Worm (Caenorhabditis elegans): ENCODE data around the gene dnj-22.

DNA sequence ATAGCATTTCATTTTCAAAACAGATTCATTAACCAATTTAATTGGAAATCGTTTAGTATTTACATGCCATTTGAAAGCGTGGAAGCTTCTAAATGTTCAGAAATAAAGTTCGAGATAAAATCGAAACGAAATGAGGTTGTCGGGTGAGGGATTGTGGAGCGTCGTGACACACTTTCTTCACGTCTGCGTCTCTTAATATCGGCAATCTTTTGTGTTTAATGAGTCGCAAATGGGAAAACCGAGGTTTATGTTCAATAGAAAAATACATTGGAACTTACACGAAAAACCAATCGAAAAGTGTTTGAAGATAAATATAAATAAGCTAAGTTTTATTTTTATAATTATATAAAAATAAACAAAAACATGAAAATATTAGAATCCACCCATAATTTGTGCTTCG is 1.1 kb downstream of the dnj-22 start:
- TF ChIP-seq ama-1 (optimal IDR thresholded peaks at IDR 0.05), result no peak
- no peak for TF ChIP-seq pros-1 (tag; optimal IDR thresholded peaks at IDR 0.05)
- no peak for TF ChIP-seq ceh-48 (tag; optimal IDR thresholded peaks at IDR 0.05)
- no peak for TF ChIP-seq sdc-2 (tag; optimal IDR thresholded peaks at IDR 0.05)
- no peak for TF ChIP-seq syd-9 (tag; optimal IDR thresholded peaks at IDR 0.05)
- no peak for TF ChIP-seq pqm-1 (tag; optimal IDR thresholded peaks at IDR 0.05)
- TF ChIP-seq pha-4 (tag; optimal IDR thresholded peaks at IDR 0.05), result no peak
- no peak for TF ChIP-seq pag-3 (tag; optimal IDR thresholded peaks at IDR 0.05; ENCODE audit: borderline replicate concordance)
- no peak for TF ChIP-seq nhr-11 (tag; optimal IDR thresholded peaks at IDR 0.05)
- no peak for TF ChIP-seq ets-4 (tag; optimal IDR thresholded peaks at IDR 0.05)
- TF ChIP-seq T23F11.4 (GFP tag; optimal IDR thresholded peaks at IDR 0.05), result no peak
